Worm (Caenorhabditis elegans) whole organism, late embryonic: ENCODE measurements around the gene gpcp-2.

Experiments
- F13H6.1 ChIP-seq: sonication (generic microtip); optimal IDR thresholded peaks from 2 replicates; lab custom pipeline; 2016; ENCODE audit warnings: missing genetic modification characterization, missing compliant biosample characterization
- K09A11.1 ChIP-seq: sonication (generic microtip); optimal IDR thresholded peaks from 2 replicates; lab custom pipeline; 2017; ENCODE audit warnings: antibody characterized with exemption, mild to moderate bottlenecking, missing genetic modification characterization, missing compliant biosample characterization; ENCODE audit not compliant: insufficient read depth
- T23F11.4 ChIP-seq: fragments of 200-800 bp; sonication (Bioruptor generic); optimal IDR thresholded peaks from 2 replicates; lab custom pipeline; 2018; ENCODE audit warnings: mild to moderate bottlenecking, missing genetic modification characterization, missing compliant biosample characterization
- Y22D7AL.16 ChIP-seq: sonication (generic microtip); optimal IDR thresholded peaks from 2 replicates; lab custom pipeline; 2016; ENCODE audit warnings: missing genetic modification characterization, missing compliant biosample characterization
- ahr-1 ChIP-seq: sonication (generic microtip); optimal IDR thresholded peaks from 2 replicates; lab custom pipeline; 2016; ENCODE audit warnings: missing genetic modification characterization, missing compliant biosample characterization
- ama-1 ChIP-seq: fragments of 150-350 bp; optimal IDR thresholded peaks from 2 replicates; lab custom pipeline; 2014
- ceh-14 ChIP-seq: sonication (generic microtip); optimal IDR thresholded peaks from 2 replicates; lab custom pipeline; 2016; ENCODE audit warnings: missing genotype, missing genetic modification characterization, missing compliant biosample characterization
- ceh-18 ChIP-seq: sonication (generic microtip); optimal IDR thresholded peaks from 2 replicates; lab custom pipeline; 2016; ENCODE audit warnings: missing genetic modification characterization, missing compliant biosample characterization
- ceh-19 ChIP-seq: fragments of 200-800 bp; sonication (Bioruptor generic); optimal IDR thresholded peaks from 2 replicates; lab custom pipeline; 2018; ENCODE audit warnings: mild to moderate bottlenecking, missing genetic modification characterization, missing compliant biosample characterization
- ceh-2 ChIP-seq: sonication (generic microtip); optimal IDR thresholded peaks from 2 replicates; lab custom pipeline; 2016; ENCODE audit warnings: missing genotype, missing genetic modification characterization, missing compliant biosample characterization
- ceh-24 ChIP-seq: sonication (generic microtip); optimal IDR thresholded peaks from 2 replicates; lab custom pipeline; 2016; ENCODE audit warnings: mild to moderate bottlenecking, missing genetic modification characterization, missing compliant biosample characterization
- ceh-31 ChIP-seq: sonication (generic microtip); optimal IDR thresholded peaks from 2 replicates; lab custom pipeline; 2016; ENCODE audit warnings: missing genetic modification characterization, missing compliant biosample characterization
- ceh-34 ChIP-seq: sonication (generic microtip); optimal IDR thresholded peaks from 2 replicates; lab custom pipeline; 2016; ENCODE audit warnings: mild to moderate bottlenecking, missing genetic modification characterization, missing compliant biosample characterization
- ceh-45 ChIP-seq: fragments of 200-800 bp; sonication (Bioruptor generic); IDR thresholded peaks from 2 replicates; pipeline ENCODE4 v1.3.6; 2022; ENCODE audit warnings: missing genetic modification reagents, missing genetic modification characterization, missing compliant biosample characterization
- ceh-6 ChIP-seq: fragments of 200-800 bp; sonication (Bioruptor generic); optimal IDR thresholded peaks from 2 replicates; lab custom pipeline; 2018; ENCODE audit warnings: mild to moderate bottlenecking, missing genetic modification characterization, missing compliant biosample characterization
- che-1 ChIP-seq: sonication (generic microtip); optimal IDR thresholded peaks from 2 replicates; lab custom pipeline; 2016; ENCODE audit warnings: mild to moderate bottlenecking, missing genetic modification characterization, missing compliant biosample characterization
- elt-2 ChIP-seq: sonication (generic microtip); optimal IDR thresholded peaks from 2 replicates; lab custom pipeline; 2016; ENCODE audit warnings: missing genetic modification reagents, missing genetic modification characterization, missing compliant biosample characterization
- elt-4 ChIP-seq: sonication (generic microtip); optimal IDR thresholded peaks from 2 replicates; lab custom pipeline; 2016; ENCODE audit warnings: missing genetic modification characterization, missing compliant biosample characterization
- eyg-1 ChIP-seq: sonication (generic microtip); optimal IDR thresholded peaks from 2 replicates; lab custom pipeline; 2016; ENCODE audit warnings: missing genotype, missing genetic modification characterization, missing compliant biosample characterization
- fkh-6 ChIP-seq: sonication (generic microtip); optimal IDR thresholded peaks from 2 replicates; lab custom pipeline; 2016; ENCODE audit warnings: missing genetic modification characterization, missing compliant biosample characterization
- gmeb-2 ChIP-seq: sonication (generic microtip); optimal IDR thresholded peaks from 2 replicates; lab custom pipeline; 2016; ENCODE audit warnings: missing genetic modification characterization, inconsistent platforms, missing compliant biosample characterization
- hlh-30 ChIP-seq: sonication (generic microtip); optimal IDR thresholded peaks from 2 replicates; lab custom pipeline; 2017; ENCODE audit warnings: antibody characterized with exemption, missing genetic modification characterization, missing compliant biosample characterization; ENCODE audit not compliant: insufficient read depth
- hlh-6 ChIP-seq: sonication (generic microtip); optimal IDR thresholded peaks from 2 replicates; lab custom pipeline; 2016; ENCODE audit warnings: missing genotype, missing genetic modification characterization, missing compliant biosample characterization
- nfya-1 ChIP-seq: sonication (generic microtip); optimal IDR thresholded peaks from 2 replicates; lab custom pipeline; 2017; ENCODE audit warnings: missing genetic modification characterization, mild to moderate bottlenecking, missing compliant biosample characterization, antibody characterized with exemption, moderate library complexity
- nhr-232 ChIP-seq: sonication (generic microtip); optimal IDR thresholded peaks from 2 replicates; lab custom pipeline; 2016; ENCODE audit warnings: missing genetic modification characterization, missing compliant biosample characterization
- npax-4 ChIP-seq: sonication (generic microtip); optimal IDR thresholded peaks from 2 replicates; lab custom pipeline; 2016; ENCODE audit warnings: missing genetic modification characterization, missing compliant biosample characterization
- pag-3 ChIP-seq: sonication (generic microtip); optimal IDR thresholded peaks from 2 replicates; lab custom pipeline; 2016; ENCODE audit warnings: missing compliant biosample characterization, missing genetic modification characterization, borderline replicate concordance
- pat-9 ChIP-seq: fragments of 200-800 bp; sonication (Bioruptor generic); optimal IDR thresholded peaks from 2 replicates; lab custom pipeline; 2018; ENCODE audit warnings: mild to moderate bottlenecking, missing genetic modification characterization, moderate library complexity, missing compliant biosample characterization
- pax-1 ChIP-seq: fragments of 150-350 bp; optimal IDR thresholded peaks from 2 replicates; lab custom pipeline; 2014; ENCODE audit warnings: missing biosample characterization, missing genetic modification characterization
- pha-2 ChIP-seq: sonication (generic microtip); optimal IDR thresholded peaks from 2 replicates; lab custom pipeline; 2017; ENCODE audit warnings: mild to moderate bottlenecking, missing genetic modification characterization, missing compliant biosample characterization
- pha-4 ChIP-seq: fragments of 150-350 bp; optimal IDR thresholded peaks from 2 replicates; lab custom pipeline; 2018; ENCODE audit warnings: missing biosample characterization, missing genetic modification reagents, missing genetic modification characterization
- pqm-1 ChIP-seq: sonication (generic microtip); optimal IDR thresholded peaks from 2 replicates; lab custom pipeline; 2016; ENCODE audit warnings: missing genetic modification characterization, missing compliant biosample characterization
- pros-1 ChIP-seq: fragments of 150-350 bp; optimal IDR thresholded peaks from 2 replicates; lab custom pipeline; 2014; ENCODE audit warnings: missing biosample characterization, missing genetic modification reagents, missing genetic modification characterization
- ref-2 ChIP-seq: sonication (generic microtip); optimal IDR thresholded peaks from 2 replicates; lab custom pipeline; 2016; ENCODE audit warnings: missing genetic modification characterization, missing compliant biosample characterization
- sdc-2 ChIP-seq: sonication (generic microtip); optimal IDR thresholded peaks from 2 replicates; lab custom pipeline; 2016; ENCODE audit warnings: missing genotype, missing genetic modification characterization, missing compliant biosample characterization
- sox-2 ChIP-seq: fragments of 200-800 bp; sonication (Bioruptor generic); IDR thresholded peaks from 2 replicates; pipeline ENCODE4 v1.3.6; 2022; ENCODE audit warnings: missing genetic modification reagents, missing genetic modification characterization, missing compliant biosample characterization
- syd-9 ChIP-seq: sonication (generic microtip); optimal IDR thresholded peaks from 2 replicates; lab custom pipeline; 2016; ENCODE audit warnings: mild to moderate bottlenecking, missing genetic modification characterization, moderate library complexity, missing compliant biosample characterization
- tbx-2 ChIP-seq: sonication (generic microtip); optimal IDR thresholded peaks from 2 replicates; lab custom pipeline; 2016; ENCODE audit warnings: missing genetic modification characterization, missing compliant biosample characterization
- tbx-7 ChIP-seq: sonication (generic microtip); optimal IDR thresholded peaks from 2 replicates; lab custom pipeline; 2016; ENCODE audit warnings: missing genotype, missing genetic modification characterization, missing compliant biosample characterization
- ttx-3 ChIP-seq: sonication (generic microtip); optimal IDR thresholded peaks from 2 replicates; lab custom pipeline; 2016; ENCODE audit warnings: missing genetic modification reagents, missing genetic modification characterization, missing compliant biosample characterization
- unc-3 ChIP-seq, 2 experiments: fragments of 200-800 bp in 1 of 2; sonication (Bioruptor generic) in 1 of 2; sonication (generic microtip) in 1 of 2; conservative IDR thresholded peaks in 1 of 2; optimal IDR thresholded peaks in 1 of 2; 2 replicates each; pipeline versions ENCODE4 v1.3.6 to Lab custom; 2016 to 2022; ENCODE audit warnings: missing compliant biosample characterization in 2 of 2, missing genetic modification characterization in 2 of 2, missing genetic modification reagents in 1 of 2
- unc-55 ChIP-seq: sonication (generic microtip); optimal IDR thresholded peaks from 2 replicates; lab custom pipeline; 2017; ENCODE audit warnings: missing biosample characterization, missing genetic modification reagents, missing genetic modification characterization
- unc-86 ChIP-seq: sonication (generic microtip); optimal IDR thresholded peaks from 2 replicates; lab custom pipeline; 2016; ENCODE audit warnings: missing genetic modification characterization, missing compliant biosample characterization
- zip-5 ChIP-seq: sonication (generic microtip); optimal IDR thresholded peaks from 2 replicates; lab custom pipeline; 2016; ENCODE audit warnings: missing genetic modification characterization, missing compliant biosample characterization
- ztf-16 ChIP-seq: sonication (generic microtip); optimal IDR thresholded peaks from 2 replicates; lab custom pipeline; 2017; ENCODE audit warnings: missing genetic modification characterization, missing compliant biosample characterization

The gpcp-2 gene

ce11 chrII:8106921-8107695 is 33.9 kb upstream of the gpcp-2 start, which contains the start of the genes chst-1 and C41C4.9 (continued):
- TF ChIP-seq pax-1 (tag; lab: Kevin White, UChicago) (no peak), pha-2 (peak; percentile 92), ttx-3 (tag; lab: Kevin White, UChicago) (peak; percentile 89), syd-9 (peak; percentile 90), ceh-2 (tag; lab: Kevin White, UChicago) (peak; percentile 87), ceh-45 (GFP tag; lab: Robert Waterston, UW) (peak; percentile 79), hlh-30 (tag; lab: Kevin White, UChicago) (peak; percentile 69), fkh-6 (tag; lab: Kevin White, UChicago) (peak; percentile 94), unc-3 (GFP tag; conservative IDR thresholded peaks at IDR 0.05; lab: Robert Waterston, UW) (peak; percentile 91), unc-3 (tag; optimal IDR thresholded peaks at IDR 0.05; lab: Kevin White, UChicago) (peak; percentile 86), gmeb-2 (peak; percentile 93), ref-2 (tag; lab: Kevin White, UChicago) (no peak), che-1 (tag; lab: Kevin White, UChicago) (peak; percentile 92), ceh-19 (GFP tag; lab: Kevin White, UChicago) (peak; percentile 94), unc-86 (tag; lab: Kevin White, UChicago) (peak; percentile 90), unc-55 (peak; percentile 16), pha-4 (tag; lab: Kevin White, UChicago) (no peak), ceh-31 (tag; lab: Kevin White, UChicago) (peak; percentile 84), eyg-1 (peak; percentile 93), sdc-2 (tag; lab: Kevin White, UChicago) (peak; percentile 86), ceh-18 (peak; percentile 88), zip-5 (tag; lab: Kevin White, UChicago) (peak; percentile 67), K09A11.1 (tag; lab: Kevin White, UChicago) (peak; percentile 79), pros-1 (tag; lab: Kevin White, UChicago) (no peak), ceh-24 (tag; lab: Kevin White, UChicago) (peak; percentile 69), pqm-1 (tag; lab: Kevin White, UChicago) (peak; percentile 84), pat-9 (peak; percentile 94), sox-2 (GFP tag; lab: Robert Waterston, UW) (peak; percentile 81), tbx-2 (tag; lab: Kevin White, UChicago) (peak; percentile 90), ztf-16 (tag; lab: Kevin White, UChicago) (peak; percentile 96), T23F11.4 (GFP tag; lab: Kevin White, UChicago) (peak; percentile 88), nfya-1 (peak; percentile 69), Y22D7AL.16 (peak; percentile 88), elt-2 (peak; percentile 97), ama-1 (lab: Kevin White, UChicago) (no peak), elt-4 (tag; lab: Kevin White, UChicago) (peak; percentile 73), ahr-1 (peak; percentile 91), npax-4 (peak; percentile 76)

ce11 chrII:8104998-8105397 is 31.8 kb upstream of the gpcp-2 start, which contains the start of gene sfxn-5:
TSS of gene sfxn-5 (minus strand) at chrII:8105052.
- TF ChIP-seq unc-55: peak; percentile 35
- TF ChIP-seq nhr-232 (tag; lab: Kevin White, UChicago): no peak
- TF ChIP-seq ceh-18: peak; percentile 50
- TF ChIP-seq, all 69 proteins: peak for 2

- no peak for TF ChIP-seq hlh-30 (tag; lab: Kevin White, UChicago)
- TF ChIP-seq tbx-7 (tag; lab: Kevin White, UChicago): no peak
- no peak for TF ChIP-seq ceh-19 (GFP tag; lab: Kevin White, UChicago)
- TF ChIP-seq fkh-6 (tag; lab: Kevin White, UChicago): no peak
- TF ChIP-seq pag-3 (tag; lab: Kevin White, UChicago): no peak
- no peak for TF ChIP-seq unc-55
- no peak for TF ChIP-seq F13H6.1 (tag; lab: Kevin White, UChicago)
- no peak for TF ChIP-seq unc-3 (GFP tag; conservative IDR thresholded peaks at IDR 0.05; lab: Robert Waterston, UW)
- TF ChIP-seq unc-3 (tag; optimal IDR thresholded peaks at IDR 0.05; lab: Kevin White, UChicago): no peak
- no peak for TF ChIP-seq K09A11.1 (tag; lab: Kevin White, UChicago)
- no peak for TF ChIP-seq ceh-18
- TF ChIP-seq npax-4: no peak
- no peak for TF ChIP-seq hlh-6 (tag; lab: Kevin White, UChicago)
- TF ChIP-seq ceh-14 (tag; lab: Kevin White, UChicago): no peak
- TF ChIP-seq ceh-34 (tag; lab: Kevin White, UChicago): no peak
- no peak for TF ChIP-seq pat-9
- TF ChIP-seq ceh-6 (GFP tag; lab: Kevin White, UChicago): no peak
- TF ChIP-seq Y22D7AL.16: no peak
Measured at ce11 chrII:8102041-8102440, 28.9 kb upstream of the gpcp-2 start, which contains the start of gene sre-2. TSS of gene sre-2 (minus strand) at chrII:8102141.
